Worm (Caenorhabditis elegans): Measurements from ENCODE around the gene R08A2.2.
"Not testable (repeated sequence)": the region's sequence is repeated elsewhere in the genome, so short reads cannot be mapped to it uniquely, and the experiment has no call there.

The R08A2.2 gene

ce11 chrV:14715608-14716007 is at the start of gene R08A2.2:
Gene R08A2.2, minus strand, starts transcription at chrV:14715708.
- TF ChIP-seq egl-27 (tag; optimal IDR thresholded peaks at IDR 0.05) (no peak), C16A3.4 (tag; optimal IDR thresholded peaks at IDR 0.05) (no peak), unc-62 (GFP tag; optimal IDR thresholded peaks at IDR 0.05) (no peak), fkh-8 (tag; optimal IDR thresholded peaks at IDR 0.05) (no peak), alr-1 (tag; optimal IDR thresholded peaks at IDR 0.05; ENCODE audit: borderline replicate concordance) (no peak), lin-39 (tag; optimal IDR thresholded peaks at IDR 0.05) (no peak), unc-30 (tag; optimal IDR thresholded peaks at IDR 0.05) (no peak), fos-1 (tag; optimal IDR thresholded peaks at IDR 0.05) (no peak), lsy-2 (tag; optimal IDR thresholded peaks at IDR 0.05) (no peak), pqm-1 (tag; optimal IDR thresholded peaks at IDR 0.05) (no peak), ces-1 (GFP tag; optimal IDR thresholded peaks at IDR 0.05) (no peak), pax-3 (tag; optimal IDR thresholded peaks at IDR 0.05) (no peak), pag-3 (tag; optimal IDR thresholded peaks at IDR 0.05; ENCODE audit: borderline replicate concordance, insufficient read depth) (no peak), lin-14 (GFP tag; optimal IDR thresholded peaks at IDR 0.05) (no peak), zag-1 (tag; optimal IDR thresholded peaks at IDR 0.05) (no peak)

- TF ChIP-seq elt-2 (tag; optimal IDR thresholded peaks at IDR 0.05) (no peak), efl-1 (optimal IDR thresholded peaks at IDR 0.05) (no peak), efl-1 (GFP tag; optimal IDR thresholded peaks at IDR 0.05 in 1 of 2) (peak in 1 of 2 experiments; percentile 79), unc-62 (GFP tag; optimal IDR thresholded peaks at IDR 0.05) (no peak), nhr-28 (tag; optimal IDR thresholded peaks at IDR 0.05) (no peak), nhr-20 (tag; optimal IDR thresholded peaks at IDR 0.05) (no peak), unc-86 (tag; optimal IDR thresholded peaks at IDR 0.05) (no peak), nhr-77 (tag; optimal IDR thresholded peaks at IDR 0.05) (no peak), ceh-90 (tag; optimal IDR thresholded peaks at IDR 0.05) (no peak)
These were observed 48.1 kb upstream of the R08A2.2 start for ce11 chrV:14763582-14763981.

- TF ChIP-seq efl-1 (optimal IDR thresholded peaks at IDR 0.05) (no peak), efl-1 (GFP tag; optimal IDR thresholded peaks at IDR 0.05 in 1 of 2) (peak in 1 of 2 experiments; percentile 12), nhr-11 (tag; optimal IDR thresholded peaks at IDR 0.05) (no peak)
These were observed 47.1 kb upstream of the R08A2.2 start for ce11 chrV:14762563-14762962.

ce11 chrV:14750357-14750756 is 34.8 kb upstream of the R08A2.2 start, which contains the start of gene nspa-10:
Gene nspa-10, minus strand, starts transcription at chrV:14750457.
- not testable (repeated sequence) for TF ChIP-seq xbp-1 (tag; optimal IDR thresholded peaks at IDR 0.05); hpl-2 (GFP tag; optimal IDR thresholded peaks at IDR 0.05); egl-13 (tag; optimal IDR thresholded peaks at IDR 0.05)

- no peak for TF ChIP-seq fkh-8 (tag; optimal IDR thresholded peaks at IDR 0.05)
- no peak for TF ChIP-seq nhr-20 (tag; optimal IDR thresholded peaks at IDR 0.05)
- no peak for TF ChIP-seq grh-1 (GFP tag; IDR thresholded peaks at IDR 0.05)
- no peak for TF ChIP-seq hlh-17 (GFP tag; optimal IDR thresholded peaks at IDR 0.05; ENCODE audit: borderline replicate concordance)
- no peak for TF ChIP-seq nhr-85 (tag)
- TF ChIP-seq nhr-19 (GFP tag; conservative IDR thresholded peaks at IDR 0.05): no peak
- no peak for TF ChIP-seq lsy-2 (tag; optimal IDR thresholded peaks at IDR 0.05)
- TF ChIP-seq ceh-82 (tag; optimal IDR thresholded peaks at IDR 0.05): no peak
- no peak for TF ChIP-seq snu-23 (GFP tag; optimal IDR thresholded peaks at IDR 0.05)
- TF ChIP-seq C04F5.9 (tag; optimal IDR thresholded peaks at IDR 0.05): no peak
- no peak for TF ChIP-seq efl-1 (optimal IDR thresholded peaks at IDR 0.05)
- no peak for TF ChIP-seq efl-1 (GFP tag; optimal IDR thresholded peaks at IDR 0.05 in 1 of 2)
- TF ChIP-seq sup-37 (GFP tag; optimal IDR thresholded peaks at IDR 0.05): no peak
- TF ChIP-seq nhr-47 (tag; optimal IDR thresholded peaks at IDR 0.05): no peak
These were observed 33.2 kb upstream of the R08A2.2 start, which contains the start of the genes lipl-8 and Y50E8A.22 for ce11 chrV:14748608-14749137. Gene lipl-8, minus strand, starts transcription at chrV:14748708. Gene Y50E8A.22, minus strand, starts transcription at chrV:14749087.
